Worm (Caenorhabditis elegans): ENCODE results near the gene crp-1.

ce11 chrV:10501295-10501694, 22.9 kb downstream of the crp-1 start, which contains the start of gene C35A5.3:
- no peak for TF ChIP-seq ama-1 (optimal IDR thresholded peaks at IDR 0.05)
- no peak for TF ChIP-seq aly-1 (tag; optimal IDR thresholded peaks at IDR 0.05)
- no peak for TF ChIP-seq tbx-11 (GFP tag; IDR thresholded peaks at IDR 0.05)
- TF ChIP-seq hmbx-1 (tag; optimal IDR thresholded peaks at IDR 0.05), result no peak
- no peak for TF ChIP-seq hmg-4 (GFP tag; optimal IDR thresholded peaks at IDR 0.05)
- no peak for TF ChIP-seq tra-4 (tag; optimal IDR thresholded peaks at IDR 0.05)
- no peak for TF ChIP-seq hnd-1 (tag; optimal IDR thresholded peaks at IDR 0.05)
- TF ChIP-seq pes-1 (GFP tag; IDR thresholded peaks at IDR 0.05), result no peak

All from whole organism, early embryonic.